Fruit fly (Drosophila melanogaster): Measurements from ENCODE around the gene pins.
A peak's percentile ranks its signal among the peaks of the same experiment; 100 is the strongest.

Gene pins

dm6 chr3R:27607218-27607929 is 24.7 kb downstream of the pins start, which contains the start of the genes dsd and Tusp (continued):
- TF ChIP-seq Rel (GFP tag; optimal IDR thresholded peaks at IDR 0.05) (no peak), Rel (tag; optimal IDR thresholded peaks at IDR 0.05) (peak; percentile 71)

DNA sequence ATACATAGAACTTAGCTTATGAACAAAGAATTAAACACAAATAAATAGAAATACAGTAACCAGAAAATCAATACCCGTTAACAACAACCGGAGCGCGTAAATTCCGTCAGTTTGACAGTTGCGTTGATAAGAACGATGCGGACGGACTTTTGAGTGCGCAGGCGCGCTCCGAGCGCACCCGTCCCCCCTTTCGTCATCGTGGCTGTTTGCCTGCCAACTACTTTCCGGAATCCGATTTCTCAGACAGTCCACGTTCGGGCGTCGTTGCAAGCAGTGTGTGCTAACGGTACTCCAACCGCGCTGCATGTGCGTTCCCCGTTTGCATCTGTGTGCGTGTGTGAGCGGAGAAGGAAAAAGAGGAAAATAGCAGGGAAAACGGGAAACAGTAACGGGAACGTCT is 25.4 kb downstream of the pins start:
- TF ChIP-seq CG32264 (GFP tag; optimal IDR thresholded peaks at IDR 0.05) = no peak
- TF ChIP-seq OdsH (GFP tag; optimal IDR thresholded peaks at IDR 0.05) = no peak
- TF ChIP-seq Myc (optimal IDR thresholded peaks at IDR 0.05) = no peak
- no peak for TF ChIP-seq HLH106 (tag; optimal IDR thresholded peaks at IDR 0.05)
- TF ChIP-seq Hr78 (GFP tag; optimal IDR thresholded peaks at IDR 0.05) = no peak
- TF ChIP-seq Sp1 (GFP tag; optimal IDR thresholded peaks at IDR 0.05) = no peak

DNA sequence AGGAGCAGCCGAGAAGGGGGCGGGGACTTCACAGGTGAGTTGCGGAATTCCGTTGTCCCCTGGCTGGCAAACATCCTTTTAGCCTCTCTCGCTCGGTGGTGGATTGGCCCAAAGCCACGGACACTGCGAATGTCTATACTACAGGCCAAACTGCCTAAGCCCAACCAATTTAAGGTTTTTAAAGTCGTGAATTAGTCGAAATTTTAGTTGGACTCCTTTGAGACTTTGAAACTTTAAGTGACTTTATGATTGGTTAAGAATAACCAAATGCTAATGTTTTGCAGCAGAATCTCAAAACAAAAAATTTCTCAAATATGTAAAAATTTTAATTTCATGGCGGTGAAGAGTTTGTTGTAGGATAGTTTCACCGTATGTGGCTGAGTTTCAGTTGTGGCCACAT is 25.9 kb downstream of the pins start:
- TF ChIP-seq psq (GFP tag; optimal IDR thresholded peaks at IDR 0.05) = no peak
- no peak for TF ChIP-seq woc (GFP tag; optimal IDR thresholded peaks at IDR 0.05)
- TF ChIP-seq jim (GFP tag; optimal IDR thresholded peaks at IDR 0.05) = no peak
- no peak for TF ChIP-seq Abd-B (GFP tag; optimal IDR thresholded peaks at IDR 0.05)
- no peak for TF ChIP-seq usp (GFP tag; optimal IDR thresholded peaks at IDR 0.05)
- TF ChIP-seq CG32264 (GFP tag; optimal IDR thresholded peaks at IDR 0.05) = no peak
- no peak for TF ChIP-seq HLH106 (tag; optimal IDR thresholded peaks at IDR 0.05)

dm6 chr3R:27609118-27610042 is 26.7 kb downstream of the pins start:
- no peak for TF ChIP-seq br (GFP tag; optimal IDR thresholded peaks at IDR 0.05)
- TF ChIP-seq rgr (GFP tag; optimal IDR thresholded peaks at IDR 0.05) = no peak
- no peak for TF ChIP-seq Vsx2 (GFP tag; optimal IDR thresholded peaks at IDR 0.05; ENCODE audit: partially characterized antibody)

dm6 chr3R:27610622-27611021 is 28.0 kb downstream of the pins start:
- TF ChIP-seq OdsH (GFP tag; optimal IDR thresholded peaks at IDR 0.05) (no peak), br (GFP tag; optimal IDR thresholded peaks at IDR 0.05) (no peak), Vsx2 (GFP tag; optimal IDR thresholded peaks at IDR 0.05; ENCODE audit: partially characterized antibody) (no peak), CG32264 (GFP tag; optimal IDR thresholded peaks at IDR 0.05) (no peak), Hr83 (GFP tag; optimal IDR thresholded peaks at IDR 0.05; ENCODE audit: poor library complexity, severe bottlenecking) (no peak)

dm6 chr3R:27613814-27614213 is 31.2 kb downstream of the pins start:
- no peak for TF ChIP-seq CG32264 (GFP tag; optimal IDR thresholded peaks at IDR 0.05)
- no peak for TF ChIP-seq Dif (GFP tag; optimal IDR thresholded peaks at IDR 0.05; ENCODE audit: partially characterized antibody)
- no peak for TF ChIP-seq N (GFP tag; optimal IDR thresholded peaks at IDR 0.05)
- TF ChIP-seq sage (GFP tag; optimal IDR thresholded peaks at IDR 0.05) = no peak
- TF ChIP-seq tai (GFP tag; optimal IDR thresholded peaks at IDR 0.05) = no peak
- TF ChIP-seq Hr83 (GFP tag; optimal IDR thresholded peaks at IDR 0.05; ENCODE audit: poor library complexity, severe bottlenecking) = no peak
- no peak for TF ChIP-seq h (GFP tag; optimal IDR thresholded peaks at IDR 0.05)
- no peak for TF ChIP-seq pan (optimal IDR thresholded peaks at IDR 0.05)
- TF ChIP-seq GATAd (GFP tag; optimal IDR thresholded peaks at IDR 0.05) = no peak
- TF ChIP-seq dsf (GFP tag; optimal IDR thresholded peaks at IDR 0.05; ENCODE audit: borderline replicate concordance) = no peak
- no peak for TF ChIP-seq Sp1 (GFP tag; optimal IDR thresholded peaks at IDR 0.05)
- no peak for TF ChIP-seq fru (GFP tag; optimal IDR thresholded peaks at IDR 0.05)
- no peak for TF ChIP-seq Vsx2 (GFP tag; optimal IDR thresholded peaks at IDR 0.05; ENCODE audit: partially characterized antibody)
- TF ChIP-seq dmrt93B (GFP tag; optimal IDR thresholded peaks at IDR 0.05) = no peak
- TF ChIP-seq woc (GFP tag; optimal IDR thresholded peaks at IDR 0.05) = no peak
- TF ChIP-seq ey (GFP tag; optimal IDR thresholded peaks at IDR 0.05) = no peak
- no peak for TF ChIP-seq Dfd (GFP tag; optimal IDR thresholded peaks at IDR 0.05)
